Worm (Caenorhabditis elegans): Measurements from ENCODE around the gene C07A9.9.

C07A9.9 gene

ce11 chrIII:9617599-9618262, 49.7 kb downstream of the C07A9.9 start:
- TF ChIP-seq nhr-11 (tag; optimal IDR thresholded peaks at IDR 0.05) = no peak
- TF ChIP-seq efl-1 (optimal IDR thresholded peaks at IDR 0.05) = no peak
- TF ChIP-seq efl-1 (GFP tag; optimal IDR thresholded peaks at IDR 0.05 in 1 of 2) = peak in 1 of 2 experiments; percentile 16
- TF ChIP-seq jun-1 (tag; optimal IDR thresholded peaks at IDR 0.05) = no peak
- no peak for TF ChIP-seq hlh-4 (tag; optimal IDR thresholded peaks at IDR 0.05)
- no peak for TF ChIP-seq nhr-84 (tag; optimal IDR thresholded peaks at IDR 0.05)
- peak; percentile 67 for TF ChIP-seq nhr-85 (tag)
- peak in 1 of 3 experiments; percentile 8 for TF ChIP-seq dpl-1 (GFP tag; optimal IDR thresholded peaks at IDR 0.05)
- TF ChIP-seq blmp-1 (tag; optimal IDR thresholded peaks at IDR 0.05) = peak; percentile 13
- TF ChIP-seq lin-14 (GFP tag; optimal IDR thresholded peaks at IDR 0.05) = peak; percentile 1
- TF ChIP-seq mep-1 (tag; optimal IDR thresholded peaks at IDR 0.05) = peak; percentile 17

- TF ChIP-seq efl-1 (optimal IDR thresholded peaks at IDR 0.05) (no peak), efl-1 (GFP tag; optimal IDR thresholded peaks at IDR 0.05 in 1 of 2) (peak in 1 of 2 experiments; percentile 17), elt-2 (tag; optimal IDR thresholded peaks at IDR 0.05) (no peak)
These were observed 50.5 kb downstream of the C07A9.9 start for ce11 chrIII:9616933-9617332.

- TF ChIP-seq swsn-7 (tag; optimal IDR thresholded peaks at IDR 0.05) = peak; percentile 54
- peak; percentile 56 for TF ChIP-seq dsc-1 (tag; optimal IDR thresholded peaks at IDR 0.05)
- TF ChIP-seq lin-13 (GFP tag; optimal IDR thresholded peaks at IDR 0.05) = peak; percentile 30
- peak; percentile 25 for TF ChIP-seq skn-1 (tag; optimal IDR thresholded peaks at IDR 0.05)
- TF ChIP-seq lin-35 (GFP tag; optimal IDR thresholded peaks at IDR 0.05) = peak; percentile 83 to 91
- peak; percentile 55 for TF ChIP-seq snu-23 (GFP tag; optimal IDR thresholded peaks at IDR 0.05)
- TF ChIP-seq nhr-85 (tag) = no peak
- TF ChIP-seq unc-86 (tag; optimal IDR thresholded peaks at IDR 0.05) = peak; percentile 38
- no peak for TF ChIP-seq isw-1 (GFP tag; IDR thresholded peaks at IDR 0.05)
- no peak for TF ChIP-seq ztf-11 (tag; optimal IDR thresholded peaks at IDR 0.05)
- TF ChIP-seq dpl-1 (GFP tag; optimal IDR thresholded peaks at IDR 0.05) = peak; percentile 82 to 89 (median 83)
- peak; percentile 68 for TF ChIP-seq unc-130 (tag; optimal IDR thresholded peaks at IDR 0.05)
- no peak for TF ChIP-seq Y116A8C.19 (tag; optimal IDR thresholded peaks at IDR 0.05; ENCODE audit: borderline replicate concordance)
- TF ChIP-seq nhr-47 (tag; optimal IDR thresholded peaks at IDR 0.05) = peak; percentile 56
- peak; percentile 57 for TF ChIP-seq nhr-20 (tag; optimal IDR thresholded peaks at IDR 0.05)
- no peak for TF ChIP-seq unc-30 (tag; optimal IDR thresholded peaks at IDR 0.05)
- peak; percentile 51 for TF ChIP-seq tbx-2 (tag; optimal IDR thresholded peaks at IDR 0.05)
- TF ChIP-seq mdl-1 (tag; optimal IDR thresholded peaks at IDR 0.05) = peak in 1 of 2 experiments; percentile 56
- TF ChIP-seq lin-15B (tag; optimal IDR thresholded peaks at IDR 0.05) = peak; percentile 8
- TF ChIP-seq zip-4 (GFP tag; optimal IDR thresholded peaks at IDR 0.05) = no peak
- peak; percentile 54 to 71 for TF ChIP-seq lsy-2 (tag; optimal IDR thresholded peaks at IDR 0.05)
- peak in 1 of 3 experiments; percentile 62 for TF ChIP-seq ceh-82 (tag; optimal IDR thresholded peaks at IDR 0.05)
- TF ChIP-seq hpl-2 (GFP tag; optimal IDR thresholded peaks at IDR 0.05) = no peak
- peak; percentile 50 for TF ChIP-seq blmp-1 (tag; optimal IDR thresholded peaks at IDR 0.05)
- peak; percentile 50 for TF ChIP-seq xbp-1 (tag; optimal IDR thresholded peaks at IDR 0.05)
- TF ChIP-seq C16A3.4 (tag; optimal IDR thresholded peaks at IDR 0.05) = peak; percentile 54
- peak; percentile 53 for TF ChIP-seq lin-14 (GFP tag; optimal IDR thresholded peaks at IDR 0.05)
- TF ChIP-seq F16B12.6 (tag; optimal IDR thresholded peaks at IDR 0.05) = peak; percentile 91
- TF ChIP-seq irx-1 (tag; optimal IDR thresholded peaks at IDR 0.05) = peak; percentile 15
- TF ChIP-seq efl-1 (optimal IDR thresholded peaks at IDR 0.05) = peak; percentile 68 to 86
- TF ChIP-seq efl-1 (GFP tag; optimal IDR thresholded peaks at IDR 0.05 in 1 of 2) = peak; percentile 88 to 98
- peak; percentile 43 for TF ChIP-seq mep-1 (tag; optimal IDR thresholded peaks at IDR 0.05)
- TF ChIP-seq nhr-71 (tag; optimal IDR thresholded peaks at IDR 0.05) = peak; percentile 60
- TF ChIP-seq rnt-1 (tag; optimal IDR thresholded peaks at IDR 0.05) = peak; percentile 43
- TF ChIP-seq jun-1 (tag; optimal IDR thresholded peaks at IDR 0.05) = no peak
These were observed 51.0 kb downstream of the C07A9.9 start, which contains the start of gene hcp-3 for ce11 chrIII:9616426-9616825. Gene hcp-3 (minus strand): TSS chrIII:9616470.
